Fruit fly (Drosophila melanogaster) whole organism, embryonic: ENCODE data around the gene alpha-Est3.

Experiments used
- Atf6 ChIP-seq: fragments of 200-800 bp; sonication (Bioruptor generic); IDR thresholded peaks from 2 replicates; pipeline ENCODE4 v1.3.6; 2022; ENCODE audit warnings: missing biosample characterization, missing genetic modification characterization
- Awh ChIP-seq: fragments of 200-800 bp; sonication (Bioruptor generic); IDR thresholded peaks from 2 replicates; pipeline ENCODE4, ENCODE4 v1.3.6; 2022; ENCODE audit warnings: missing biosample characterization, missing genetic modification characterization
- BEAF-32 ChIP-seq: fragments of 200-800 bp; sonication (Bioruptor generic); optimal IDR thresholded peaks from 3 replicates; lab custom pipeline; 2017; ENCODE audit warnings: missing biosample characterization, missing genetic modification characterization, mild to moderate bottlenecking, moderate library complexity, missing genetic modification reagents
- Bdp1 ChIP-seq: fragments of 200-800 bp; sonication (Bioruptor generic); optimal IDR thresholded peaks from 3 replicates; lab custom pipeline; 2016; ENCODE audit warnings: missing biosample characterization, missing genetic modification characterization
- CG11085 ChIP-seq: fragments of 200-800 bp; sonication (Bioruptor generic); IDR thresholded peaks from 2 replicates; pipeline ENCODE4 v1.3.6; 2022; ENCODE audit warnings: missing biosample characterization, missing genetic modification characterization
- CG12155 ChIP-seq: fragments of 200-800 bp; sonication (Bioruptor generic); optimal IDR thresholded peaks from 3 replicates; lab custom pipeline; 2016; ENCODE audit warnings: missing biosample characterization, missing genetic modification characterization
- CG12391 ChIP-seq: fragments of 200-800 bp; sonication (Bioruptor generic); optimal IDR thresholded peaks from 3 replicates; lab custom pipeline; 2018; ENCODE audit warnings: missing biosample characterization, mild to moderate bottlenecking, missing genetic modification characterization, moderate library complexity
- CG13287 ChIP-seq: fragments of 200-800 bp; sonication (Bioruptor generic); IDR thresholded peaks from 2 replicates; pipeline ENCODE4 v1.3.6; 2022; ENCODE audit warnings: missing biosample characterization, missing genetic modification characterization; ENCODE audit not compliant: partially characterized antibody
- CG14014 ChIP-seq: fragments of 200-800 bp; sonication (Bioruptor generic); IDR thresholded peaks from 2 replicates; pipeline ENCODE4 v1.3.6; 2022; ENCODE audit warnings: missing biosample characterization, missing genetic modification characterization
- CG14441 ChIP-seq: fragments of 200-800 bp; sonication (Bioruptor generic); IDR thresholded peaks from 2 replicates; pipeline ENCODE4 v1.3.6; 2022; ENCODE audit warnings: missing biosample characterization, missing genetic modification characterization
- CG15479 ChIP-seq: fragments of 200-800 bp; sonication (Bioruptor generic); optimal IDR thresholded peaks from 3 replicates; lab custom pipeline; 2019; ENCODE audit warnings: missing biosample characterization, mild to moderate bottlenecking, missing genetic modification characterization, moderate library complexity
- CG2116 ChIP-seq: fragments of 200-800 bp; sonication (Bioruptor generic); optimal IDR thresholded peaks from 3 replicates; lab custom pipeline; 2018; ENCODE audit warnings: missing biosample characterization, mild to moderate bottlenecking, missing genetic modification characterization
- CG6791 ChIP-seq: fragments of 200-800 bp; sonication (Bioruptor generic); IDR thresholded peaks from 3 replicates; pipeline ENCODE4 v1.3.6; 2022; ENCODE audit warnings: missing biosample characterization, missing genetic modification characterization; ENCODE audit not compliant: partially characterized antibody
- CG6854 ChIP-seq: fragments of 200-800 bp; sonication (Bioruptor generic); optimal IDR thresholded peaks from 3 replicates; lab custom pipeline; 2017; ENCODE audit warnings: missing biosample characterization, mild to moderate bottlenecking, missing genetic modification characterization
- CkIIα-i1 ChIP-seq: fragments of 200-800 bp; sonication (Bioruptor generic); IDR thresholded peaks from 2 replicates; pipeline ENCODE4 v1.3.6; 2022; ENCODE audit warnings: missing biosample characterization, missing genetic modification characterization
- Drgx ChIP-seq: fragments of 200-800 bp; sonication (Bioruptor generic); IDR thresholded peaks from 2 replicates; pipeline ENCODE4 v1.3.6; 2022; ENCODE audit warnings: missing biosample characterization, missing genetic modification characterization
- Hr78 ChIP-seq, 2 experiments: fragments of 200-800 bp in 1 of 2; fragments of >200 bp in 1 of 2; sonication (Bioruptor generic) in 1 of 2; optimal IDR thresholded peaks; 2 replicates each; lab custom pipeline; 2017 to 2019; ENCODE audit warnings: missing biosample characterization in 2 of 2, missing genetic modification characterization in 2 of 2, mild to moderate bottlenecking in 1 of 2, moderate library complexity in 1 of 2
- Jarid2 ChIP-seq: fragments of 200-800 bp; sonication (Bioruptor generic); optimal IDR thresholded peaks from 3 replicates; lab custom pipeline; 2017; ENCODE audit warnings: mild to moderate bottlenecking, missing biosample characterization, missing genetic modification reagents, missing genetic modification characterization
- Kr ChIP-seq: fragments of 200-800 bp; sonication (Bioruptor generic); optimal IDR thresholded peaks from 2 replicates; lab custom pipeline; 2017; ENCODE audit warnings: missing biosample characterization, mild to moderate bottlenecking, missing genetic modification characterization
- MBD-R2 ChIP-seq: fragments of 200-800 bp; sonication (Bioruptor generic); IDR thresholded peaks from 2 replicates; pipeline ENCODE4 v1.3.6; 2022; ENCODE audit warnings: missing biosample characterization, missing genetic modification characterization
- Mad ChIP-seq: fragments of 200-800 bp; sonication (Bioruptor generic); optimal IDR thresholded peaks from 2 replicates; lab custom pipeline; 2016; ENCODE audit warnings: missing biosample characterization, missing genetic modification characterization
- Nf-YA ChIP-seq: fragments of 200-800 bp; sonication (Bioruptor generic); IDR thresholded peaks from 2 replicates; pipeline ENCODE4 v1.3.6; 2022; ENCODE audit warnings: missing biosample characterization, missing genetic modification characterization
- Rfx ChIP-seq: fragments of 200-800 bp; sonication (Bioruptor generic); IDR thresholded peaks from 2 replicates; pipeline ENCODE4 v1.3.6; 2022; ENCODE audit warnings: missing biosample characterization, missing genetic modification characterization
- Sin3A ChIP-seq: fragments of >200 bp; optimal IDR thresholded peaks from 2 replicates; lab custom pipeline; 2018
- Spps ChIP-seq: fragments of 200-800 bp; sonication (Bioruptor generic); optimal IDR thresholded peaks from 2 replicates; lab custom pipeline; 2018; ENCODE audit warnings: missing biosample characterization, mild to moderate bottlenecking, missing genetic modification characterization
- al ChIP-seq: fragments of 200-800 bp; sonication (Bioruptor generic); IDR thresholded peaks from 2 replicates; pipeline ENCODE4 v1.3.6; 2022; ENCODE audit warnings: missing biosample characterization, missing genetic modification characterization
- chinmo ChIP-seq: fragments of 200-800 bp; sonication (Bioruptor generic); IDR thresholded peaks from 4 replicates; pipeline ENCODE4 v1.3.6; 2022; ENCODE audit warnings: missing biosample characterization, missing genetic modification characterization; ENCODE audit not compliant: partially characterized antibody
- en ChIP-seq: fragments of 200-800 bp; sonication (Bioruptor generic); optimal IDR thresholded peaks from 2 replicates; lab custom pipeline; 2016; ENCODE audit warnings: missing biosample characterization, missing genetic modification characterization
- exex ChIP-seq: fragments of 200-800 bp; sonication (Bioruptor generic); optimal IDR thresholded peaks from 4 replicates; lab custom pipeline; 2018; ENCODE audit warnings: missing biosample characterization, mild to moderate bottlenecking, missing genetic modification characterization, moderate library complexity
- grn ChIP-seq: fragments of 200-800 bp; sonication (Bioruptor generic); optimal IDR thresholded peaks from 3 replicates; lab custom pipeline; 2017; ENCODE audit warnings: missing biosample characterization, missing genetic modification characterization
- gro ChIP-seq: fragments of 200-800 bp; sonication (Bioruptor generic); optimal IDR thresholded peaks from 2 replicates; lab custom pipeline; 2016; ENCODE audit warnings: missing biosample characterization, missing genetic modification characterization
- inv ChIP-seq: fragments of 200-800 bp; sonication (Bioruptor generic); IDR thresholded peaks from 2 replicates; pipeline ENCODE4 v1.3.6; 2022; ENCODE audit warnings: missing biosample characterization, missing genetic modification characterization; ENCODE audit not compliant: partially characterized antibody
- mirr ChIP-seq: fragments of 200-800 bp; sonication (Bioruptor generic); optimal IDR thresholded peaks from 3 replicates; lab custom pipeline; 2018; ENCODE audit warnings: missing biosample characterization, mild to moderate bottlenecking, missing genetic modification characterization
- run ChIP-seq: fragments of 200-800 bp; sonication (Bioruptor generic); optimal IDR thresholded peaks from 3 replicates; lab custom pipeline; 2018; ENCODE audit warnings: missing biosample characterization, mild to moderate bottlenecking, missing genetic modification characterization
- schlank ChIP-seq: fragments of 200-800 bp; sonication (Bioruptor generic); optimal IDR thresholded peaks from 2 replicates; lab custom pipeline; 2018; ENCODE audit warnings: missing biosample characterization, mild to moderate bottlenecking, missing genetic modification characterization
- sens ChIP-seq: fragments of 200-800 bp; sonication (Bioruptor generic); peaks from one replicate; lab custom pipeline; 2016; ENCODE audit warnings: missing biosample characterization, missing genetic modification characterization
- sim ChIP-seq: fragments of 200-800 bp; sonication (Bioruptor generic); IDR thresholded peaks from 2 replicates; pipeline ENCODE4 v1.3.6; 2022; ENCODE audit warnings: missing biosample characterization, missing genetic modification characterization
- so ChIP-seq: fragments of 200-800 bp; sonication (Bioruptor generic); IDR thresholded peaks from 3 replicates; pipeline ENCODE4 v1.3.6; 2022; ENCODE audit warnings: missing biosample characterization, missing genetic modification characterization
- sug ChIP-seq: fragments of 200-800 bp; optimal IDR thresholded peaks from 2 replicates; lab custom pipeline; 2019; ENCODE audit warnings: missing biosample characterization, mild to moderate bottlenecking, missing genetic modification characterization, moderate library complexity
- tx ChIP-seq: fragments of 200-800 bp; sonication (Bioruptor generic); optimal IDR thresholded peaks from 2 replicates; lab custom pipeline; 2016; ENCODE audit warnings: missing biosample characterization, missing genetic modification characterization
- unpg ChIP-seq: fragments of 200-800 bp; sonication (Bioruptor generic); optimal IDR thresholded peaks from 3 replicates; lab custom pipeline; 2018; ENCODE audit warnings: missing biosample characterization, mild to moderate bottlenecking, missing genetic modification characterization, moderate library complexity

The alpha-Est3 gene

DNA sequence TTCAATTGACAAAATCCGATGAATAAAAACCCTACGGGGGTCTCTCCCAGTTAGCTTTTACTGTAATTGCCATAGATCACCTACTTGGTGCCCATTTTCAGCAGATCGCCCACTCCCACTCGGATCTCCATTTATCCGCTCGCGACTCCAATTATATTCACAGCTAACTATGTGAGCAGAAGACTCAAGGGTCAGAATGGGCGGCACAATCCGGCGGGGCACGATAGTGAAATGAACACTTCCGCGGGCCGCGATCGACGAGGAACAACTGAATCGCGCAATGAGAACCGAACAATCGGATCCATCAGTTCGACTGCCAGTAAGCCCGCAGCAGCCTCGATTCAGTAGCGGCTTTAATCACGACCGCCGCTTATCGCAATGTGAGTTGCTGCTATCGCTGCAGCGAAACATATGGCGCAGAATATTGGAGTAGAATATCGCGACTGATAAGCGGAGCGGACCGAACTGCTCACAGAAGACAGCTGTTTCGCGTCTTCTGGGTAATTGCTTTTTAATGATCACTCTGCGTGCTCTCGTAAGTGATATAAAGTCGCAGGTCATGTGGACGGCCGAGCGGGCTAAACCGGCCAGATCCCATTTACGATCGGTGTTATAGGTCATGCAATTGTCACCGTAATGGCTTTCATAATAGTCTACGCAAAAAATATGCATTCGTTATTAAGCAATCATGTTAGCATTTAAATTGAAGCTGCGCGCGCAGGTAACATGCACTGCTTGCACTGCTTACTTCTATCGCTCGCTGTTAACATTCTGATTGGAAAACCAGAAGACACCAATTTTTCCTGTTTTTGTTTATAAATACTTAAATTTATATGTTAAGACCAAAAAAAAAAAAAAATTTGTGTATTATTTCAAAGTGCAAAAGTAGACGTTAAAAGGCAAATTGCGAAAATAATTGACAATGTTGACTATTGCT, 7.6 kb upstream of the alpha-Est3 start, which contains the start of gene alpha-Est1 (continued):
- TF ChIP-seq Hr78 (GFP tag; optimal IDR thresholded peaks at IDR 0.05; lab: Kevin White, UChicago) (peak in 1 of 2 experiments; percentile 15), Bdp1 (GFP tag; lab: Kevin White, UChicago) (no peak), sim (GFP tag; lab: Robert Waterston, UW) (no peak), Nf-YA (GFP tag; lab: Robert Waterston, UW) (no peak), gro (no peak), CG15479 (GFP tag; lab: Kevin White, UChicago) (peak; percentile 39), CG12155 (no peak), unpg (GFP tag; lab: Kevin White, UChicago) (no peak), Kr (GFP tag; lab: Kevin White, UChicago) (no peak), en (GFP tag; lab: Kevin White, UChicago) (no peak), Jarid2 (GFP tag; lab: Kevin White, UChicago) (peak; percentile 50), CG6791 (GFP tag; lab: Robert Waterston, UW) (no peak), MBD-R2 (GFP tag; lab: Robert Waterston, UW) (no peak), sens (GFP tag; lab: Kevin White, UChicago) (peak; percentile 26), CG14014 (GFP tag; lab: Robert Waterston, UW) (no peak), Spps (no peak), CG2116 (GFP tag; lab: Kevin White, UChicago) (no peak), Drgx (no peak), CG12391 (tag; lab: Kevin White, UChicago) (no peak), CkIIα-i1 (GFP tag; lab: Robert Waterston, UW) (no peak), so (GFP tag; lab: Robert Waterston, UW) (no peak), tx (no peak), CG11085 (no peak), CG6854 (GFP tag; lab: Kevin White, UChicago) (no peak), Sin3A (lab: Kevin White, UChicago) (no peak), inv (GFP tag; lab: Robert Waterston, UW) (no peak), CG13287 (GFP tag; lab: Robert Waterston, UW) (no peak), CG14441 (no peak), Atf6 (0 out of 2 replicates have a peak, but pooled peaks have one; percentile 25), Rfx (no peak), run (tag; lab: Kevin White, UChicago) (no peak), BEAF-32 (GFP tag; lab: Kevin White, UChicago) (no peak), Awh (GFP tag; lab: Robert Waterston, UW) (no peak), al (GFP tag; lab: Robert Waterston, UW) (no peak), chinmo (GFP tag; lab: Robert Waterston, UW) (peak; percentile 75; the same call in 2 of the 4 replicates), Mad (no peak)

DNA sequence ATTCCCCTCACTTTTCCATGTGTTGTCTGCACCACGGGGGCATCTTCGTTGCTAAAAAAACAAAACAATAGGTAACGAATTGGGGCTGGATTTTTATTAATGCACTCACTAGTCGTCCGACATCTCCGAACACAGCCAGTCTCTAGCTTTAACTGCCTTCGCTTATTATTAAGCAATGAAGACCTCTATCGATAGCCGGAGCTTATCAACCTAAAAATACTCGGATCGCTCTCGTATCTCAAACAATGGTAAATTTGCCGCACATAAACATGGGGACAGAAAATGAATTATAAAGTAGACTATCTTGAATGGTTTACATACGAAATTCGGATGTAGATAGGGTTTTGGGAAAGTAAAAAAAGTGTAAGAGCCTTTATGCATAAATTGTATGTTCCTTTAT, 3.0 kb downstream of the alpha-Est3 start, which contains the start of gene alpha-Est4:
TSS of gene alpha-Est4 (minus strand) at position 181 of the 400 bp plus-strand sequence.
- TF ChIP-seq exex, result peak; percentile 81
- peak; percentile 36 for TF ChIP-seq sug (tag; lab: Kevin White, UChicago)
- TF ChIP-seq grn, result peak; percentile 39
- TF ChIP-seq mirr, result peak; percentile 60
- no peak for TF ChIP-seq schlank (tag; lab: Kevin White, UChicago)
